Worm (Caenorhabditis elegans) whole organism, dauer: ENCODE measurements around the gene nspc-15.

Experiments
- unc-62 ChIP-seq: sonication (generic microtip); optimal IDR thresholded peaks from 2 replicates; lab custom pipeline; 2017; ENCODE audit warnings: missing biosample characterization, missing genetic modification reagents, missing genetic modification characterization

The nspc-15 gene

DNA sequence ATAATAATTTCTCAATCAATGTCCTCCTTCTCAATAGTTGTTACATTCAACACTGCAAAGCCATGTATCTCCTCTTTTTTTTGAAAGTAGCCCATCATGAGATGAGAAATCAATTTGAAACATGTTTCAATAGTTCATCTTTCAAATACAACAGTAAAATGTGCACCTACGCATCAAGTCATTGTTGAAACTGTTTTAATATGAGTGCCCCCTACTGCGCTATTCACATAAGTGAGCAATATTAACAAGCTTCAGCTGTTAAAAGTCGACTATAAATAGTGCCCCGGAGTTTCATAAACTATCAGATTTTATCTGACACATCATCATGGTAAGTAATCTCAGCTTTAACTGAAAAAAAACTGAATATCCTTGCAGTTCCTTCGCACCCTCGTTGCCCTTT lies at the start of gene nspc-15, which contains the start of gene F19H6.6:
Gene nspc-15, plus strand, starts transcription at position 301 of the 400 bp plus-strand sequence.
Gene F19H6.6, plus strand, starts transcription at position 384 of the 400 bp plus-strand sequence.
- TF ChIP-seq unc-62 (GFP tag; lab: Kevin White, UChicago), result no peak

DNA sequence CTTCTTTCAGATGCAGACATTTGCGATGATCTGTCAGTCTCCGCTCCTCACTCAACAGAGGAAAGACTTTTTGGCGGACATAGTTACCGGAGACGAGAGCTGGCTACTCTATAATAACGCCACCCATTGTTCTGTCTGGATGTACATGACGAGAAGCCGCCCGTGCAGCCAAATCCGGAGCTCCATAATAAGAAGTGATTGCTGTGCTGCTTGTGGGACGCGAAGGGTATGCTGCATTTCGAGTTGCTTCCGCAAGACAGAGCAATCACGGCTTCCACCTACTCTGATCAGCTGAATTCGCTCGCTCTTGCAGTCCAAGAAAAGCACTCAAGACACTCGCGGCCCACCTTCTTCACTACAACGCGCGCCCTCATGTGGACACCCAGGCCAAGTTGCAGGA lies 46.8 kb upstream of the nspc-15 start:
- no peak for TF ChIP-seq unc-62 (GFP tag; lab: Kevin White, UChicago)

DNA sequence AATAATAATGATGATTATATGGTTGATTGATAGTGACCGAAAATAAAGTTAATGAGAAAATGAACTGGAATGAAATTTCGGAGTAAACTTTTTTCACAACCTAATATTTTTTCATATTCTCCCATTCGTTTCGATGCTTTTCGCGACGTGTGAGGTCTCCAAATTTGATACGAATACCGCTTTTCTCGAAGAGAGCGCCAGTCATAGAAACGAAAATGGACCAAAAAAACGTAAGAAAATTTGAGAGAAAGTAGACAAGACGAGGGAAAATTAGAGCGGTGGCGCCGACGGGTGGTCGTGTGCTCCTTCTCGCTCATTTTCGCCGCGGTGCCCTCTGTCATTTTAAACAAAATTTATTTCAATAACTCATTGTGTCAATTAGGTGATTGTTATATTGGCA lies 46.1 kb upstream of the nspc-15 start:
- TF ChIP-seq unc-62 (GFP tag; lab: Kevin White, UChicago), result no peak

DNA sequence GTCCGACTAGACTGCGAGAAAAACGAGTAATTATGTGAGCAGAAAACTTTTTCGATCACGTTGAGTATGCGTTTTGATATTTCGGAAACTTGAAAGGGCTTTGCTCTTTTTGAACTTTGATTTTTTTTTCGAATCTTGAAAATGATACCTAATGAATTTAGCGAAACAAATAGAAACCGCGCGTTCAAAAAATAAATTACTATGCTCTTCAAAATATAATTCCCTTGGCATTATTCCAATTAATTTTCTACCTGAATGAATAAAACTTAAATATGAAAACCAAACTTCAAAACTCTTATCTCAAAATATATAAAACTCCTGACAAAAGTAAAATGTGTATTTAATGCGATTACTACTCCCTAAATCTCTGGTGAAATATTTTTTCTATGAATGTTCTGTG lies 45.3 kb upstream of the nspc-15 start, which contains the start of gene xtr-2:
Gene xtr-2, plus strand, starts transcription at position 301 of the 400 bp plus-strand sequence.
- no peak for TF ChIP-seq unc-62 (GFP tag; lab: Kevin White, UChicago)

DNA sequence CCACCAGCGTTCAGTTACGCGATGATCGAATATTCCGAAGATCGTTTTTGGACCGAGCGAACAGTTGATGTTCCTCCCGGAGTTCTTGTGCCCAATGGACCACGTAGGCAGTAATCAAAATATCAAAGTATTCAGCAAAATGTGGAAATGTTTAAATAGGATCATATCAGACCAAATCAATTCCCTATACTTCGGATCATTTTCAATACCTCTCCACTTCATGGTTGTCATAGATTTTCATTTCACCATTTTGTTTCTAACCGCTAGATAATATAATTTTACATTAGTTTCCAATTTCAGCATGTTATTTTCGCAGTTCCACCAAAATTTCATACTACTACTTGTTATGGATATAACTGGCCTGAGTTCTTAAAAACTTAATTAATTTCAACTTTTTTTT lies 43.0 kb upstream of the nspc-15 start:
- TF ChIP-seq unc-62 (GFP tag; lab: Kevin White, UChicago), result no peak

DNA sequence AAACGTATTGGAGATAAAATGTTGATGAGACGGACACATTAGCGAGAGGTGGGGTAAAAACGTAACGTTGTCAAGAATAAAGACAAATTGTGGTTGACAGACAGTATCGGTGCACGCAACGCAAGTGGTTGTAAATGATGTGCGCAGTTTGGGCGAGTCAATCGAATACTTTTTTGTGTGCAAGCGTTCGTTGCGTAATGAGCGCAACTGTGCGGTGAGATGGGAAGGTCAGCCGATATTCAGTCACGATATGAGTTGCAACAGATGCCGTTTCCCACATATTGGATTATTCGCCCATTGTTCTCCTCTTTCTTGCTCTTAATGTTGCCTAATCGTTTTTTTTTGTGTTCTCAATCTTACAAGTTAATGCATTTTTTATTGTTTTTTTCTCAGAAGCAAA lies 39.8 kb upstream of the nspc-15 start, which contains the start of gene ceh-40:
Gene ceh-40, minus strand, starts transcription at position 41 of the 400 bp plus-strand sequence.
- TF ChIP-seq unc-62 (GFP tag; lab: Kevin White, UChicago), result no peak

DNA sequence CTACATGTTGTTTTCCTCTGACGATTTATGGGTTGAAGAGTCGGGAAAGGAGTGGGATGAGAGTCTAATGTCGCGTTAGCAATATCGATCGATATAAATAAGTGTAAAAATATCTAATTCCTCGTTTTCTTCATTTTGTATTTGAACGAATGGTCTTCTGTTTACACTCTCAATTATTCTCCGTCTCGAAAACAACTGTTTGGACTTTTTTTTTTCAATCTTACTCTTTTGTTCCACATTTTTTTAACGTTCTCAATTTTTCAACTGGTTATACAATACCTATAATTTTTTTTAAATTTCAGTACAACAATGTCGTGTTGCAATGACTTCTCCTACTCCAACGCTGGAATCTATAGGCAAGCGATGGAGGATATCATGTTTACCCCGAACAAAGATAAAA lies 39.2 kb upstream of the nspc-15 start, which contains the start of gene F17A2.13:
Gene F17A2.13, plus strand, starts transcription at position 301 of the 400 bp plus-strand sequence.
- no peak for TF ChIP-seq unc-62 (GFP tag; lab: Kevin White, UChicago)

DNA sequence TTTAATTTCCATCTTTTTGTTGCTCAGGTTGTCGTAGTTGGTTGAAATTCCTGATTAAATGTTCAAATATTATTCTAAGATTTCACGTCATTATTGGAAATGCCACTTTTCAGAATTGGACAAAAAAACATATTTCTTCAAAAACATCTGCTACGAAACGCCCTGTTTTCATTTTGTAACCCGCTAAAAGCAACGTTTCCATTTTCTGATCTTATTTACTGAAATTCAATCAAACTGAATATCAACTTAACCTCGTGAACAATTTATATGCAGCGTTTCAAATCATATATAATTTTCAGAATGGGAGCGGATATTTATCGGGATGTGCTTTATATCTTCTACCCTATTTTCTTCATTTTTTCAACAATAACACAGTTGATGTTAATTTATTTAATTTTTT lies 37.1 kb upstream of the nspc-15 start, which contains the start of gene srd-40:
Gene srd-40, plus strand, starts transcription at position 301 of the 400 bp plus-strand sequence.
- TF ChIP-seq unc-62 (GFP tag; lab: Kevin White, UChicago), result no peak

DNA sequence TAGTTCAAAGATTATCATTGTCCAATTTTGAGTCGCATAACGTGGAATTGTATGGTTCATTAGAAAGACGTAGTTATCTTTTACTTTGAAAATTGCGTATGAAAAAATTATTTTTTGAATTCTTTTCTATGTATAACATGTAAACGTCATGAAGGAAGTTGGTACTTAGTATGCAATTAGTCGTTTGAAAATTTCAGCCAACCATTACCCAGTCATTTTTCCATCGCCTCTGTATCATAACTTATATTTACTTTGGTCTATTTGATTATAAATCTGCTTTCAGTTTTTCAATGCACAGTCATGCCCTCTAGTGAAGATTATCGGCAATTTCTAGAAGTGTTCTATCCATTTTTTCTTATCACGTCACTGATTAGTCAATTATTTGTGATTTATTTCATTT lies 34.1 kb upstream of the nspc-15 start, which contains the start of gene srd-41:
Gene srd-41, plus strand, starts transcription at position 301 of the 400 bp plus-strand sequence.
- no peak for TF ChIP-seq unc-62 (GFP tag; lab: Kevin White, UChicago)

DNA sequence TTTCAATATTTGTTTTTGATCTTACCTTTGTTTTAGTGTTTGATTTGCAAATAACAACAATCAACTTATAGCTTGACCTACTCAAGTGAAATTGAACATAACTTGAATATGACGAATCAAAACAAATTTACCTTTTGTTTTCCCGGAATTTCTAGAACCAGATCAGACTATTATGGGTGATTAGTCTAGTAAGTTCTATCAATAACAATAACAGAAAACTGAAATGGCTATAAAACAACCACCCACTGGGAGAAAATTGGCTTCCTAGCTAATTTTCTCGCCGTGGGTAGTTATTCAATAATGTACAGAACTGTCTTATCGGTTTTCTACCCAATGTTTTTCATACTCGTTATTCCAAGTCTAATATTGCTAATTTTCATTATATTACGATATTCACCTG lies 31.9 kb upstream of the nspc-15 start, which contains the start of gene srd-45:
Gene srd-45, plus strand, starts transcription at position 301 of the 400 bp plus-strand sequence.
- TF ChIP-seq unc-62 (GFP tag; lab: Kevin White, UChicago), result no peak

DNA sequence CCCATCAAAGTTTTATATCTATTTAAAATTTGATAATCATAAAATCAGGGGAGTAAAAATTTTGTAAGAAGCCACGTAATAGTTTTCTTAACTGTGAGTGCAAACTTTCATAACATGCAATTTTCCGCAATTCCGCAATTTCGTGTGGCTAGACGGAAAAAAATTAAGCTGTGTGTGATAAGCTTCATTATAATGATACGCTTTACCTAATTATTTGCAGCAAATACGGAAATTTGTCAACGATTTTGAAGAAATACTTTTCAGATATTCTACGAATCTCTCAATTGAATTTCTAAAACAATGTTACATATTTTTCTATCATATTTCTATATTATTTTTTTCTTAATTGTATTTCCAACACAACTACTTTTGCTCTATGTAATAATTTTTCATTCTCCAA lies 28.7 kb upstream of the nspc-15 start, which contains the start of gene srd-46:
Gene srd-46, plus strand, starts transcription at position 301 of the 400 bp plus-strand sequence.
- TF ChIP-seq unc-62 (GFP tag; lab: Kevin White, UChicago), result no peak

DNA sequence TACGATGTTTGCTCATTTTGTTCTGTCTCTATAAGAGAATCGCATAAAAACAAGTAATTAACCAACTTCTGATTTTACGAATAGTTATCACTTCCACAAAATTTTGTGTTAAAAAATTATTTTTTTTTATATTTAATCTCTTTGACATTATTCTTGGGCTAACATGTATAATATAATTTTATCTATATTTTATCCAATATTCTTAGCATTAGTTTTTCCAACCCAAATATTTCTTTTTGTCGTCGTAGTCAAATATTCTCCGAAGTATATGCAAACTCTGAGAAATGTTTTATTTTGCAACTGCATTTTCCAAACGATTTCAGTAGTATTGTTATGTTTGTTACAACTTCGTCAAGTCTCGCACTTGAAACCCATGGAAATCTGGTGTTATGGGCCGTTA lies 27.1 kb upstream of the nspc-15 start, which contains the start of gene srd-47:
Gene srd-47, plus strand, starts transcription at position 164 of the 400 bp plus-strand sequence.
- no peak for TF ChIP-seq unc-62 (GFP tag; lab: Kevin White, UChicago)

DNA sequence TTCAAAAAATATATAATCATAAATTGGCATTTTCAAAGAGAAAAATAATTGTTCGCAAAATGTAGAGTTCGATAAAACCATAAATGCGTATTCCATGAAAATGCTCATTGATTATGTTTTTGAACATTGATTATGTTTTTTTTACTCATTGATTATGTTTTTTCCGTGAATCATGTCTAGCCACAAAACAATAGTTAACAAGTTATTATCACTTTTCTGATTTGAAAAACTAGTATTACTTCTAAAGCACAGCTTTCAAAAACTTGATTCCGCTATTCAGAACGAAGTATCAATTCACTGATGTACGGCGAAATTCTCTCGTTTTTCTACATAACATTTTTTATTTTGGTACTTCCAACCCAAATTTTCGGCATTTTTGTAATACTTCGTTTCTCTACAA lies 24.7 kb upstream of the nspc-15 start, which contains the start of gene srd-48:
Gene srd-48, plus strand, starts transcription at position 301 of the 400 bp plus-strand sequence.
- TF ChIP-seq unc-62 (GFP tag; lab: Kevin White, UChicago), result no peak

DNA sequence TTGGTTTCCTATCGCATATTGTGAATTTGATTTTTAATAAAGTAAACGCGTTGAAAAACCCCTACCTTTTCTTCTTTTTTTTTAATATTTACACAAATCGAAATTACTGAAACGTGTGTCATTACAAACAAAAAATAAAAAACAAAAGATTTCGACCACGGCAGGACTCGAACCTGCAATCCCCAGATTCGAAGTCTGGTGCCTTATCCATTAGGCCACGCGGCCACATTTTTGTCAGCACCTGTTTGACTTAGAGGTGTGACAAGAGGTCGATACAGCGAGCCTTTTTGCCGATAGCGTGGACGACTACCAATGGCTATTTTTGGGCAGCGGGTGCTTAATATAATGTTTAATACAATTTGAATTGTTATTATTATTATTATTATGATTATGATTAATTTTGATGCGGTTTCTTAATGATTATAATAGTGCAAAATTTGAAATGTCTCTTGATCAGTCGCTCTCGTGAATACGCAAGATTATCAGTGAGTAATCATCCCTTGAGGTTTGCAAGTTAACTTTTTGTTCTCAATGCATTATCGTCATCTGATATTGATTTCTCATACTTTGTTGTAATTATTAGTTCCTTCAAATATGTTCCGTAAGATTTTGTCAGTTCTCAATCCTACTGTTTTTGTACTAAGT lies 22.6 kb upstream of the nspc-15 start, which contains the start of gene srd-44:
Gene srd-44, plus strand, starts transcription at position 595 of the 645 bp plus-strand sequence.
- no peak for TF ChIP-seq unc-62 (GFP tag; lab: Kevin White, UChicago)

DNA sequence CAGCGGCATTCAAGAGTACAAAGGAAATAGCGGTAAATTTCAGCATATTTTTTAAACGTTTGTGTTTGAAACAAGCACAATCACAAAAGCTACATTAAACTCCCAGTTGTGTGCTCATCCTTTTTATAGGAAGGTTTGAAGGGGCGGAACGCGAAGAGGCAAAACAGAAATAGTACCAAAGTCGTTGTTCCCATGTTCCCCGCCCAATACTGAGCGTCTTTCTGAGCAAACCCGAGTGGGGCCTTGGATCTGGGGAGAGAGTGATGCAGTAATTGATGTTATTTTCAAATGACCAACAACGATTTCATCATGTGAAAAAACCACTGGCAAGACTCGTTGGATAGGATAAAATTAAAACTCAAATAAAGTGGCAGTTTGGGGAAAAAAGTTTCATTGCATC lies 19.2 kb upstream of the nspc-15 start, which contains the start of gene zig-2:
Gene zig-2, minus strand, starts transcription at position 101 of the 400 bp plus-strand sequence.
- no peak for TF ChIP-seq unc-62 (GFP tag; lab: Kevin White, UChicago)

DNA sequence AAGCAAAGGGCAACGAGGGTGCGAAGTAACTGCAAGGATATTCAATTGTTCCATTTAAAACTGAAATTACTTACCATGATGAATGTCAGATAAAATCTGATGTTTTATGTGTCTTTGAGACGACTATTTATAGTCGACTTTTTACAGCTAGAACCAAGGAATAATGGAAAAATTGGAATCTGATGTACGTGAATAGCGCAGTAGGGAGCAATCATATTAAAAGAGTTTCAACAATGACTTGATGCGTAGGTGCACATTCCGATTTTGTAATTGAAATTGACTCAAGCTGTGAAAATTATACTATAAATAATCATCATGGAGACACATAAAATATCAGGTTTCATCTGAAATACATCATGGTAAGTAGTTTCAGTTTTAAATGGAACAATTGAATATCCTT lies 17.3 kb upstream of the nspc-15 start, which contains the start of the genes nspc-9 and nspc-10:
Gene nspc-9, minus strand, starts transcription at position 101 of the 400 bp plus-strand sequence.
Gene nspc-10, plus strand, starts transcription at position 331 of the 400 bp plus-strand sequence.
- no peak for TF ChIP-seq unc-62 (GFP tag; lab: Kevin White, UChicago)
